Worm (Caenorhabditis elegans): ENCODE results near the gene T05A10.6.

DNA sequence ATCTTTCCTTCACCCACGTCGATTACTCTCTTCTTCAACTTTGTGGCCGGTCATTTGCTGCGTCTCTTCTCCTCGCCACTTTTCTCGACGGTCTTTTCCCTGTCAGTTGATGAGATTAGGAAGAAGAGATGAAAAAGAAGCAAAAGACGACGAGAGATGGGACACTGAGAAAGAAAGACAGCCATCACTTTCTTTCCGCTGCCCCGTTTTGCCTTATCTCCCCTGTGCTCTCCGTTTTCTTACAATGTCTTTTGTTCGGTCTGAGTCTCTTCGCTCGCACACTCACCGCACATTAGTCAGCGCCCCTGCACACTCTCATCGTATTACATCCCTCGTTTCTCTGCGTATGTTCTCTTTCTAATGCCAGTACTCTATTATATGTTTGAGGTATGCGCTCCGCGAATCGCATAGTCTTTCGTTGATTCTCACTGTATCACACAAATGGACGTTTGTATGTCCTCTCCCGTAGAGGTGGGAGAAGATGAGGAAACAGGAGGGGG lies 28.4 kb downstream of the T05A10.6 start:
- TF ChIP-seq snpc-4 (tag; optimal IDR thresholded peaks at IDR 0.05) (no peak), nhr-76 (tag; optimal IDR thresholded peaks at IDR 0.05) (no peak), tbx-8 (GFP tag; optimal IDR thresholded peaks at IDR 0.05) (no peak), nhr-237 (tag; optimal IDR thresholded peaks at IDR 0.05) (peak; percentile 87), ztf-11 (tag; optimal IDR thresholded peaks at IDR 0.05) (peak; percentile 76), bed-3 (GFP tag; optimal IDR thresholded peaks at IDR 0.05) (no peak), elt-3 (tag; optimal IDR thresholded peaks at IDR 0.05) (peak; percentile 66)

Measured in whole organism, mixed stage, embryonic.